Fruit fly (Drosophila melanogaster) whole organism, embryonic: ENCODE measurements around the gene RNF220.

Experiments used
- Ada2b ChIP-seq: fragments of 200-800 bp; sonication (Bioruptor generic); IDR thresholded peaks from 2 replicates; pipeline ENCODE4 v1.3.6; 2022; ENCODE audit warnings: missing biosample characterization, missing genetic modification characterization
- CG10267 ChIP-seq: fragments of 200-800 bp; sonication (Bioruptor generic); optimal IDR thresholded peaks from 2 replicates; lab custom pipeline; 2018; ENCODE audit warnings: missing biosample characterization, mild to moderate bottlenecking, missing genetic modification characterization, moderate library complexity
- CG10431 ChIP-seq: fragments of 200-800 bp; sonication (Bioruptor generic); optimal IDR thresholded peaks from 3 replicates; lab custom pipeline; 2018; ENCODE audit warnings: missing biosample characterization, mild to moderate bottlenecking, missing genetic modification characterization
- CG11398 ChIP-seq: fragments of 200-800 bp; sonication (Bioruptor generic); optimal IDR thresholded peaks from 2 replicates; lab custom pipeline; 2016; ENCODE audit warnings: missing biosample characterization, missing genetic modification characterization
- CG11560 ChIP-seq: fragments of 200-800 bp; sonication (Bioruptor generic); IDR thresholded peaks from 3 replicates; pipeline ENCODE4 v1.3.6; 2022; ENCODE audit warnings: missing biosample characterization, missing genetic modification characterization
- CG12236 ChIP-seq: fragments of 200-800 bp; sonication (Bioruptor generic); optimal IDR thresholded peaks from 2 replicates; lab custom pipeline; 2016; ENCODE audit warnings: missing biosample characterization, missing genetic modification characterization
- CG1647 ChIP-seq: fragments of 200-800 bp; sonication (Bioruptor generic); optimal IDR thresholded peaks from 3 replicates; lab custom pipeline; 2016; ENCODE audit warnings: missing biosample characterization, missing genetic modification characterization
- CG16779 ChIP-seq: fragments of 200-800 bp; sonication (Bioruptor generic); IDR thresholded peaks from 2 replicates; pipeline ENCODE4 v1.3.6; 2022; ENCODE audit warnings: missing biosample characterization, missing genetic modification characterization
- CG17912 ChIP-seq: fragments of 200-800 bp; sonication (Bioruptor generic); optimal IDR thresholded peaks from 2 replicates; lab custom pipeline; 2018; ENCODE audit warnings: missing biosample characterization, mild to moderate bottlenecking, missing genetic modification characterization
- CG2120 ChIP-seq: fragments of 200-800 bp; sonication (Bioruptor generic); optimal IDR thresholded peaks from 3 replicates; lab custom pipeline; 2016; ENCODE audit warnings: missing biosample characterization, missing genetic modification characterization
- CG33557 ChIP-seq: fragments of 200-800 bp; sonication (Bioruptor generic); optimal IDR thresholded peaks from 2 replicates; lab custom pipeline; 2019; ENCODE audit warnings: missing biosample characterization, mild to moderate bottlenecking, missing genetic modification characterization, moderate library complexity
- CG34376 ChIP-seq: fragments of 200-800 bp; sonication (Bioruptor generic); optimal IDR thresholded peaks from 2 replicates; lab custom pipeline; 2018; ENCODE audit warnings: missing biosample characterization, mild to moderate bottlenecking, missing genetic modification characterization
- CG4854 ChIP-seq: fragments of 200-800 bp; sonication (Bioruptor generic); optimal IDR thresholded peaks from 2 replicates; lab custom pipeline; 2016; ENCODE audit warnings: missing biosample characterization, missing genetic modification characterization, inconsistent platforms
- CG6654 ChIP-seq: fragments of 200-800 bp; sonication (Bioruptor generic); optimal IDR thresholded peaks from 2 replicates; lab custom pipeline; 2017; ENCODE audit warnings: missing biosample characterization, mild to moderate bottlenecking, missing genetic modification characterization
- CG6683 ChIP-seq: fragments of 200-800 bp; sonication (Bioruptor generic); optimal IDR thresholded peaks from 2 replicates; lab custom pipeline; 2017; ENCODE audit warnings: missing biosample characterization, mild to moderate bottlenecking, missing genetic modification characterization, missing genetic modification reagents
- CG6765 ChIP-seq: fragments of 200-800 bp; sonication (Bioruptor generic); optimal IDR thresholded peaks from 3 replicates; lab custom pipeline; 2017; ENCODE audit warnings: missing biosample characterization, mild to moderate bottlenecking, missing genetic modification characterization
- CG8290 ChIP-seq, 3 experiments: fragments of 200-800 bp; sonication (Bioruptor generic); optimal IDR thresholded peaks; 2 replicates each; lab custom pipeline; 2016 to 2019; ENCODE audit warnings: missing biosample characterization in 3 of 3, missing genetic modification characterization in 3 of 3, mild to moderate bottlenecking in 2 of 3, moderate library complexity in 1 of 3
- CG8924 ChIP-seq: fragments of 200-800 bp; optimal IDR thresholded peaks from 3 replicates; lab custom pipeline; 2019; ENCODE audit warnings: missing biosample characterization, mild to moderate bottlenecking, missing genetic modification characterization, moderate library complexity
- CG9727 ChIP-seq: fragments of 200-800 bp; sonication (Bioruptor generic); optimal IDR thresholded peaks from 3 replicates; lab custom pipeline; 2017; ENCODE audit warnings: missing biosample characterization, mild to moderate bottlenecking, missing genetic modification characterization
- CG9876 ChIP-seq: fragments of 200-800 bp; sonication (Bioruptor generic); optimal IDR thresholded peaks from 2 replicates; lab custom pipeline; 2016; ENCODE audit warnings: missing biosample characterization, missing genetic modification characterization
- Dll ChIP-seq: fragments of 200-800 bp; sonication (Bioruptor generic); IDR thresholded peaks from 4 replicates; pipeline ENCODE4 v1.3.6; 2022; ENCODE audit warnings: missing biosample characterization, missing genetic modification characterization; ENCODE audit not compliant: partially characterized antibody
- Hey ChIP-seq: fragments of 200-800 bp; sonication (Bioruptor generic); optimal IDR thresholded peaks from 3 replicates; lab custom pipeline; 2018; ENCODE audit warnings: missing biosample characterization, mild to moderate bottlenecking, missing genetic modification characterization
- Hmx ChIP-seq: fragments of 200-800 bp; sonication (Bioruptor generic); optimal IDR thresholded peaks from 2 replicates; lab custom pipeline; 2016; ENCODE audit warnings: missing biosample characterization, missing genetic modification characterization
- MTF-1 ChIP-seq: fragments of 200-800 bp; sonication (Bioruptor generic); optimal IDR thresholded peaks from 2 replicates; lab custom pipeline; 2018; ENCODE audit warnings: missing biosample characterization, mild to moderate bottlenecking, missing genetic modification characterization, borderline replicate concordance
- Med ChIP-seq: fragments of 200-800 bp; sonication (Bioruptor generic); peaks from one replicate; lab custom pipeline; 2016; ENCODE audit warnings: missing biosample characterization, missing genetic modification characterization, mild to moderate bottlenecking, inconsistent platforms, moderate library complexity
- Mes4 ChIP-seq: fragments of 200-800 bp; sonication (Bioruptor generic); optimal IDR thresholded peaks from 2 replicates; lab custom pipeline; 2016; ENCODE audit warnings: missing biosample characterization, missing genetic modification characterization
- Nf-YA ChIP-seq: fragments of 200-800 bp; sonication (Bioruptor generic); IDR thresholded peaks from 2 replicates; pipeline ENCODE4 v1.3.6; 2022; ENCODE audit warnings: missing biosample characterization, missing genetic modification characterization
- Poxn ChIP-seq: fragments of 200-800 bp; sonication (Bioruptor generic); IDR thresholded peaks from 2 replicates; pipeline ENCODE4 v1.3.6; 2022; ENCODE audit warnings: missing biosample characterization, missing genetic modification characterization
- Sin3A ChIP-seq: fragments of >200 bp; optimal IDR thresholded peaks from 2 replicates; lab custom pipeline; 2018
- Six4 ChIP-seq: fragments of 200-800 bp; sonication (Bioruptor generic); optimal IDR thresholded peaks from 2 replicates; lab custom pipeline; 2016; ENCODE audit warnings: missing biosample characterization, missing genetic modification characterization
- Sry-β ChIP-seq: fragments of 200-800 bp; sonication (Bioruptor generic); optimal IDR thresholded peaks from 2 replicates; lab custom pipeline; 2018; ENCODE audit warnings: missing biosample characterization, mild to moderate bottlenecking, missing genetic modification characterization, moderate library complexity
- abd-A ChIP-seq: fragments of 200-800 bp; sonication (Bioruptor generic); optimal IDR thresholded peaks from 3 replicates; lab custom pipeline; 2019; ENCODE audit warnings: missing biosample characterization, mild to moderate bottlenecking, missing genetic modification characterization, moderate library complexity
- amos ChIP-seq: fragments of 200-800 bp; sonication (Bioruptor generic); IDR thresholded peaks from 2 replicates; pipeline ENCODE4 v1.3.6; 2022; ENCODE audit warnings: missing biosample characterization, missing genetic modification characterization; ENCODE audit not compliant: partially characterized antibody
- ap ChIP-seq: fragments of 200-800 bp; sonication (Bioruptor generic); IDR thresholded peaks from 2 replicates; pipeline ENCODE4 v1.3.6; 2022; ENCODE audit warnings: missing biosample characterization, missing genetic modification characterization
- dmrt11E ChIP-seq: fragments of 200-800 bp; sonication (Bioruptor generic); optimal IDR thresholded peaks from 3 replicates; lab custom pipeline; 2018; ENCODE audit warnings: missing biosample characterization, mild to moderate bottlenecking, missing genetic modification characterization, moderate library complexity
- ems ChIP-seq: fragments of 200-800 bp; sonication (Bioruptor generic); optimal IDR thresholded peaks from 3 replicates; lab custom pipeline; 2016; ENCODE audit warnings: missing biosample characterization, missing genetic modification characterization
- esg ChIP-seq: fragments of 200-800 bp; sonication (Bioruptor generic); conservative IDR thresholded peaks from 2 replicates; pipeline ENCODE4 v1.3.6; 2022; ENCODE audit warnings: missing biosample characterization, missing genetic modification characterization
- fd96Cb ChIP-seq: fragments of 200-800 bp; sonication (Bioruptor generic); optimal IDR thresholded peaks from 2 replicates; lab custom pipeline; 2018; ENCODE audit warnings: missing biosample characterization, mild to moderate bottlenecking, missing genetic modification characterization, moderate library complexity
- fu2 ChIP-seq: fragments of 200-800 bp; sonication (Bioruptor generic); optimal IDR thresholded peaks from 2 replicates; lab custom pipeline; 2016; ENCODE audit warnings: missing biosample characterization, missing genetic modification characterization
- gsb-n ChIP-seq: fragments of 200-800 bp; sonication (Bioruptor generic); optimal IDR thresholded peaks from 3 replicates; lab custom pipeline; 2018; ENCODE audit warnings: missing biosample characterization, mild to moderate bottlenecking, missing genetic modification characterization
- her ChIP-seq: fragments of 200-800 bp; sonication (Bioruptor generic); optimal IDR thresholded peaks from 2 replicates; lab custom pipeline; 2016; ENCODE audit warnings: missing biosample characterization, missing genetic modification characterization
- kay ChIP-seq: fragments of 200-800 bp; sonication (Bioruptor generic); optimal IDR thresholded peaks from 2 replicates; lab custom pipeline; 2016; ENCODE audit warnings: missing biosample characterization, missing genetic modification characterization
- klu ChIP-seq: fragments of 200-800 bp; sonication (Bioruptor generic); IDR thresholded peaks from 2 replicates; pipeline ENCODE4 v1.3.6; 2022; ENCODE audit warnings: missing biosample characterization, missing genetic modification characterization
- lbe ChIP-seq: fragments of 200-800 bp; sonication (Bioruptor generic); optimal IDR thresholded peaks from 2 replicates; lab custom pipeline; 2016; ENCODE audit warnings: missing biosample characterization, mild to moderate bottlenecking, missing genetic modification characterization
- lov ChIP-seq, 2 experiments: fragments of 200-800 bp in 1 of 2; fragments of >200 bp in 1 of 2; sonication (Bioruptor generic) in 1 of 2; IDR thresholded peaks in 1 of 2; optimal IDR thresholded peaks in 1 of 2; 2 replicates in 1 of 2; 3 replicates in 1 of 2; pipeline versions ENCODE4 v1.3.6 to Lab custom; 2017 to 2022; ENCODE audit warnings: missing biosample characterization in 1 of 2, missing genetic modification characterization in 1 of 2
- maf-S ChIP-seq: fragments of 200-800 bp; sonication (Bioruptor generic); optimal IDR thresholded peaks from 2 replicates; lab custom pipeline; 2016; ENCODE audit warnings: missing biosample characterization, missing genetic modification characterization
- odd ChIP-seq: fragments of 200-800 bp; sonication (Bioruptor generic); optimal IDR thresholded peaks from 2 replicates; lab custom pipeline; 2017; ENCODE audit warnings: missing biosample characterization, mild to moderate bottlenecking, missing genetic modification characterization
- pb ChIP-seq: fragments of 200-800 bp; sonication (Bioruptor generic); optimal IDR thresholded peaks from 3 replicates; lab custom pipeline; 2016; ENCODE audit warnings: missing biosample characterization, missing genetic modification characterization
- tup ChIP-seq: fragments of 200-800 bp; sonication (Bioruptor generic); optimal IDR thresholded peaks from 2 replicates; lab custom pipeline; 2016; ENCODE audit warnings: missing biosample characterization, mild to moderate bottlenecking, missing genetic modification characterization, moderate library complexity
- wdn ChIP-seq: fragments of 200-800 bp; sonication (Bioruptor generic); IDR thresholded peaks from 2 replicates; pipeline ENCODE4 v1.3.6; 2022; ENCODE audit warnings: missing biosample characterization, missing genetic modification characterization

Gene RNF220

dm6 chr3R:22750534-22750947, 24.3 kb upstream of the RNF220 start, which contains the start of the genes rumi, CG7029 and Usp12-46 (continued):
- TF ChIP-seq fu2 (GFP tag; lab: Kevin White, UChicago) (peak; percentile 90), CG10267 (tag; lab: Kevin White, UChicago) (peak; percentile 80), tup (GFP tag; lab: Kevin White, UChicago) (peak; percentile 38), CG11398 (GFP tag; lab: Kevin White, UChicago) (peak; percentile 84), CG6654 (GFP tag; lab: Kevin White, UChicago) (peak; percentile 44), Six4 (GFP tag; lab: Kevin White, UChicago) (peak; percentile 65), Hmx (GFP tag; lab: Kevin White, UChicago) (peak; percentile 72), Poxn (peak; percentile 61; the same call in 1 of the 2 replicates), CG6765 (GFP tag; lab: Kevin White, UChicago) (peak; percentile 63), Hey (tag; lab: Kevin White, UChicago) (no peak), CG16779 (peak; percentile 76; the same call in 1 of the 2 replicates), CG9727 (GFP tag; lab: Kevin White, UChicago) (peak; percentile 86), kay (GFP tag; lab: Kevin White, UChicago) (peak; percentile 79), dmrt11E (peak; percentile 87), CG9876 (peak; percentile 84), Ada2b (GFP tag; lab: Robert Waterston, UW) (peak; percentile 81), CG6683 (peak; percentile 43), gsb-n (tag; lab: Kevin White, UChicago) (no peak), abd-A (tag; lab: Kevin White, UChicago) (no peak), Sin3A (peak; percentile 87), CG33557 (GFP tag; lab: Kevin White, UChicago) (peak; percentile 84), CG8290 (GFP tag; optimal IDR thresholded peaks at IDR 0.05; lab: Kevin White, UChicago) (peak; percentile 83), CG8290 (tag; optimal IDR thresholded peaks at IDR 0.05; lab: Kevin White, UChicago) (peak in 1 of 2 experiments; percentile 86), CG12236 (peak; percentile 77), Nf-YA (GFP tag; lab: Robert Waterston, UW) (peak; percentile 74), CG10431 (GFP tag; lab: Kevin White, UChicago) (peak; percentile 64), ems (GFP tag; lab: Kevin White, UChicago) (peak; percentile 85), esg (peak; percentile 84), MTF-1 (peak; percentile 46), Med (peak; percentile 98), fd96Cb (tag; lab: Kevin White, UChicago) (peak; percentile 82), klu (GFP tag; lab: Robert Waterston, UW) (peak; percentile 63), her (GFP tag; lab: Kevin White, UChicago) (peak; percentile 79), amos (peak; percentile 72), CG1647 (peak; percentile 90), CG4854 (peak; percentile 84), lbe (peak; percentile 79), Mes4 (GFP tag; lab: Kevin White, UChicago) (peak; percentile 78), wdn (GFP tag; lab: Robert Waterston, UW) (peak; percentile 71), pb (GFP tag; lab: Kevin White, UChicago) (peak; percentile 80), CG8924 (tag; lab: Kevin White, UChicago) (peak; percentile 87), maf-S (GFP tag; lab: Kevin White, UChicago) (peak; percentile 90), CG11560 (tag; lab: Robert Waterston, UW) (peak; percentile 66; the same call in 1 of the 3 replicates), Sry-β (GFP tag; lab: Kevin White, UChicago) (peak; percentile 21), odd (GFP tag; lab: Kevin White, UChicago) (no peak), lov (optimal IDR thresholded peaks at IDR 0.05; lab: Kevin White, UChicago) (no peak), lov (GFP tag; IDR thresholded peaks at IDR 0.05; lab: Robert Waterston, UW) (peak; percentile 84; the same call in 2 of the 3 replicates), CG2120 (GFP tag; lab: Kevin White, UChicago) (peak; percentile 93), CG17912 (GFP tag; lab: Kevin White, UChicago) (peak; percentile 68), ap (GFP tag; lab: Robert Waterston, UW) (peak; percentile 67), Dll (GFP tag; lab: Robert Waterston, UW) (peak; percentile 89), CG34376 (GFP tag; lab: Kevin White, UChicago) (peak; percentile 58)
